Fruit fly (Drosophila melanogaster) whole organism, prepupa: ENCODE data around the gene TwdlX.

Source experiments
- CG10631 ChIP-seq: fragments of 200-800 bp; sonication (Bioruptor generic); optimal IDR thresholded peaks from 2 replicates; lab custom pipeline; 2016; ENCODE audit warnings: missing biosample characterization, missing genetic modification characterization
- CG10669 ChIP-seq: fragments of 200-800 bp; sonication (Bioruptor generic); optimal IDR thresholded peaks from 3 replicates; lab custom pipeline; 2018; ENCODE audit warnings: missing biosample characterization, mild to moderate bottlenecking, missing genetic modification characterization, moderate library complexity
- CG11294 ChIP-seq: fragments of 200-800 bp; sonication (Bioruptor generic); IDR thresholded peaks from 2 replicates; pipeline ENCODE4 v1.3.6; 2022; ENCODE audit warnings: missing biosample characterization, missing genetic modification characterization
- CG11762 ChIP-seq: fragments of 200-800 bp; sonication (Bioruptor generic); optimal IDR thresholded peaks from 3 replicates; lab custom pipeline; 2016; ENCODE audit warnings: missing biosample characterization, missing genetic modification characterization; ENCODE audit not compliant: insufficient read depth
- CG11902 ChIP-seq: fragments of 200-800 bp; sonication (Bioruptor generic); optimal IDR thresholded peaks from 3 replicates; lab custom pipeline; 2016; ENCODE audit warnings: missing biosample characterization, missing genetic modification characterization
- CG15336 ChIP-seq: fragments of 200-800 bp; sonication (Bioruptor generic); IDR thresholded peaks from 2 replicates; pipeline ENCODE4 v1.3.6; 2022; ENCODE audit warnings: missing biosample characterization, missing genetic modification characterization
- CG1621 ChIP-seq: fragments of 200-800 bp; sonication (Bioruptor generic); optimal IDR thresholded peaks from 3 replicates; lab custom pipeline; 2018; ENCODE audit warnings: missing biosample characterization, mild to moderate bottlenecking, missing genetic modification characterization
- CG16779 ChIP-seq: fragments of 200-800 bp; sonication (Bioruptor generic); optimal IDR thresholded peaks from 3 replicates; lab custom pipeline; 2017; ENCODE audit warnings: missing biosample characterization, mild to moderate bottlenecking, missing genetic modification characterization
- CG32006 ChIP-seq: fragments of 200-800 bp; sonication (Bioruptor generic); optimal IDR thresholded peaks from 3 replicates; lab custom pipeline; 2017; ENCODE audit warnings: missing biosample characterization, mild to moderate bottlenecking, missing genetic modification characterization
- CG3919 ChIP-seq: fragments of 200-800 bp; sonication (Bioruptor generic); optimal IDR thresholded peaks from 3 replicates; lab custom pipeline; 2016; ENCODE audit warnings: missing biosample characterization, missing genetic modification characterization
- CG4318 ChIP-seq: fragments of 200-800 bp; sonication (Bioruptor generic); optimal IDR thresholded peaks from 3 replicates; lab custom pipeline; 2017; ENCODE audit warnings: missing biosample characterization, mild to moderate bottlenecking, missing genetic modification characterization
- CG6808 ChIP-seq: fragments of 200-800 bp; sonication (Bioruptor generic); optimal IDR thresholded peaks from 3 replicates; lab custom pipeline; 2017; ENCODE audit warnings: missing biosample characterization, missing genetic modification characterization, mild to moderate bottlenecking, moderate library complexity, missing genetic modification reagents
- CG6854 ChIP-seq: fragments of 200-800 bp; sonication (Bioruptor generic); optimal IDR thresholded peaks from 2 replicates; lab custom pipeline; 2017; ENCODE audit warnings: missing biosample characterization, mild to moderate bottlenecking, missing genetic modification characterization
- CG8632 ChIP-seq: fragments of 200-800 bp; sonication (Bioruptor generic); optimal IDR thresholded peaks from 3 replicates; lab custom pipeline; 2016; ENCODE audit warnings: missing biosample characterization, missing genetic modification characterization
- CG9139 ChIP-seq: fragments of 200-800 bp; sonication (Bioruptor generic); optimal IDR thresholded peaks from 3 replicates; lab custom pipeline; 2017; ENCODE audit warnings: missing biosample characterization, mild to moderate bottlenecking, missing genetic modification characterization
- Eip75B ChIP-seq: fragments of 200-800 bp; sonication (Bioruptor generic); optimal IDR thresholded peaks from 3 replicates; lab custom pipeline; 2016; ENCODE audit warnings: missing biosample characterization, missing genetic modification characterization
- Eip78C ChIP-seq: fragments of 200-800 bp; sonication (Bioruptor generic); peaks from one replicate; lab custom pipeline; 2016; ENCODE audit warnings: missing biosample characterization, missing genetic modification characterization
- Ets21C ChIP-seq: fragments of 200-800 bp; sonication (Bioruptor generic); optimal IDR thresholded peaks from 3 replicates; lab custom pipeline; 2016; ENCODE audit warnings: missing biosample characterization, missing genetic modification characterization
- Ets96B ChIP-seq: fragments of 200-800 bp; optimal IDR thresholded peaks from 2 replicates; lab custom pipeline; 2019; ENCODE audit warnings: missing biosample characterization, mild to moderate bottlenecking, missing genetic modification characterization, moderate library complexity
- Gug ChIP-seq: fragments of 200-800 bp; sonication (Bioruptor generic); IDR thresholded peaks from 2 replicates; pipeline ENCODE4 v1.3.6; 2022; ENCODE audit warnings: missing biosample characterization, missing genetic modification characterization
- Hr38 ChIP-seq: sonication (Bioruptor generic); optimal IDR thresholded peaks from 2 replicates; lab custom pipeline; 2016; ENCODE audit warnings: missing biosample characterization, missing genetic modification characterization
- Hr4 ChIP-seq: fragments of 200-800 bp; sonication (Bioruptor generic); optimal IDR thresholded peaks from 3 replicates; lab custom pipeline; 2016; ENCODE audit warnings: missing biosample characterization, missing genetic modification characterization
- Met ChIP-seq: fragments of 200-800 bp; sonication (Bioruptor generic); optimal IDR thresholded peaks from 3 replicates; lab custom pipeline; 2016; ENCODE audit warnings: missing biosample characterization, missing genetic modification characterization
- OdsH ChIP-seq: fragments of 200-800 bp; sonication (Bioruptor generic); optimal IDR thresholded peaks from 3 replicates; lab custom pipeline; 2016; ENCODE audit warnings: missing biosample characterization, missing genetic modification characterization
- Sox102F ChIP-seq: fragments of 200-800 bp; sonication (Bioruptor generic); optimal IDR thresholded peaks from 2 replicates; lab custom pipeline; 2016; ENCODE audit warnings: missing biosample characterization, mild to moderate bottlenecking, missing genetic modification characterization
- Sox14 ChIP-seq: fragments of 200-800 bp; sonication (Bioruptor generic); optimal IDR thresholded peaks from 3 replicates; lab custom pipeline; 2016; ENCODE audit warnings: missing biosample characterization, missing genetic modification characterization
- Sox15 ChIP-seq: fragments of 200-800 bp; sonication (Bioruptor generic); optimal IDR thresholded peaks from 3 replicates; lab custom pipeline; 2016; ENCODE audit warnings: missing biosample characterization, missing genetic modification characterization
- acj6 ChIP-seq: fragments of 200-800 bp; sonication (Bioruptor generic); optimal IDR thresholded peaks from 3 replicates; lab custom pipeline; 2016; ENCODE audit warnings: missing biosample characterization, missing genetic modification characterization
- dsx ChIP-seq: fragments of 200-800 bp; optimal IDR thresholded peaks from 3 replicates; lab custom pipeline; 2019; ENCODE audit warnings: missing biosample characterization, mild to moderate bottlenecking, missing genetic modification characterization, moderate library complexity; ENCODE audit not compliant: poor library complexity, severe bottlenecking
- esn ChIP-seq: fragments of 200-800 bp; sonication (Bioruptor generic); optimal IDR thresholded peaks from 2 replicates; lab custom pipeline; 2016; ENCODE audit warnings: missing biosample characterization, mild to moderate bottlenecking, missing genetic modification characterization, moderate library complexity
- lz ChIP-seq: fragments of 200-800 bp; sonication (Bioruptor generic); optimal IDR thresholded peaks from 3 replicates; lab custom pipeline; 2016; ENCODE audit warnings: missing biosample characterization, missing genetic modification characterization
- net ChIP-seq: fragments of 200-800 bp; sonication (Bioruptor generic); optimal IDR thresholded peaks from 3 replicates; lab custom pipeline; 2016; ENCODE audit warnings: missing biosample characterization, missing genetic modification characterization
- pdm3 ChIP-seq: fragments of 200-800 bp; sonication (Bioruptor generic); optimal IDR thresholded peaks from 3 replicates; lab custom pipeline; 2016; ENCODE audit warnings: missing biosample characterization, missing genetic modification characterization
- salr ChIP-seq, 2 experiments: fragments of 200-800 bp; sonication (Bioruptor generic); optimal IDR thresholded peaks; 3 replicates each; lab custom pipeline; 2016 to 2018; ENCODE audit warnings: missing biosample characterization in 2 of 2, missing genetic modification characterization in 2 of 2, mild to moderate bottlenecking in 1 of 2
- spab ChIP-seq: fragments of 200-800 bp; sonication (Bioruptor generic); optimal IDR thresholded peaks from 2 replicates; lab custom pipeline; 2017; ENCODE audit warnings: missing biosample characterization, mild to moderate bottlenecking, missing genetic modification characterization, missing genetic modification reagents
- ss ChIP-seq, 2 experiments: fragments of 200-800 bp; sonication (Bioruptor generic); optimal IDR thresholded peaks; 2 replicates in 1 of 2; 3 replicates in 1 of 2; lab custom pipeline; 2017 to 2018; ENCODE audit warnings: mild to moderate bottlenecking in 2 of 2, missing biosample characterization in 2 of 2, missing genetic modification characterization in 2 of 2, moderate library complexity in 1 of 2
- svp ChIP-seq: fragments of 200-800 bp; sonication (Bioruptor generic); peaks from one replicate; lab custom pipeline; 2016; ENCODE audit warnings: missing biosample characterization, missing genetic modification characterization
- vri ChIP-seq: fragments of 200-800 bp; sonication (Bioruptor generic); optimal IDR thresholded peaks from 3 replicates; lab custom pipeline; 2016; ENCODE audit warnings: missing biosample characterization, mild to moderate bottlenecking, missing genetic modification characterization

Gene TwdlX

dm6 chrX:16772882-16773827 lies 42.3 kb downstream of the TwdlX start (continued):
- peak; percentile 69 for TF ChIP-seq Ets96B (tag; lab: Kevin White, UChicago)
- TF ChIP-seq svp (GFP tag; lab: Kevin White, UChicago), result peak; percentile 84
- peak; percentile 78 for TF ChIP-seq Gug (GFP tag; lab: Robert Waterston, UW)
- no peak for TF ChIP-seq CG16779 (tag; lab: Kevin White, UChicago)
- TF ChIP-seq pdm3 (GFP tag; lab: Kevin White, UChicago), result peak; percentile 52
- peak; percentile 91 for TF ChIP-seq Eip78C
- peak; percentile 39 for TF ChIP-seq Met (GFP tag; lab: Kevin White, UChicago)
- no peak for TF ChIP-seq CG9139 (GFP tag; lab: Kevin White, UChicago)
- peak; percentile 6 for TF ChIP-seq Sox102F (GFP tag; lab: Kevin White, UChicago)
- TF ChIP-seq CG10631 (GFP tag; lab: Kevin White, UChicago), result peak; percentile 65
- TF ChIP-seq Hr4 (GFP tag; lab: Kevin White, UChicago), result peak; percentile 65
- peak; percentile 16 for TF ChIP-seq CG11902 (GFP tag; lab: Kevin White, UChicago)
- TF ChIP-seq CG15336 (GFP tag; lab: Robert Waterston, UW), result peak; percentile 83
- peak; percentile 27 for TF ChIP-seq CG32006 (GFP tag; lab: Kevin White, UChicago)
- no peak for TF ChIP-seq vri (GFP tag; lab: Kevin White, UChicago)
- peak; percentile 35 for TF ChIP-seq net (GFP tag; lab: Kevin White, UChicago)
- peak; percentile 65 for TF ChIP-seq Eip75B (GFP tag; lab: Kevin White, UChicago)
- TF ChIP-seq dsx (GFP tag; lab: Kevin White, UChicago), result peak; percentile 63
- TF ChIP-seq acj6, result peak; percentile 51
- peak; percentile 69 for TF ChIP-seq CG6808
- peak; percentile 50 for TF ChIP-seq OdsH (GFP tag; lab: Kevin White, UChicago)
- peak; percentile 37 for TF ChIP-seq CG1621 (tag; lab: Kevin White, UChicago)
- TF ChIP-seq CG11762, result peak; percentile 58
- TF ChIP-seq esn (GFP tag; lab: Kevin White, UChicago), result peak; percentile 26
- TF ChIP-seq Sox15, result no peak
- peak; percentile 28 to 45 for TF ChIP-seq salr (GFP tag; optimal IDR thresholded peaks at IDR 0.05; lab: Kevin White, UChicago)
- TF ChIP-seq Sox14 (GFP tag; lab: Kevin White, UChicago), result peak; percentile 27
- TF ChIP-seq CG6854 (GFP tag; lab: Kevin White, UChicago), result no peak
- TF ChIP-seq CG4318, result no peak
- peak; percentile 21 for TF ChIP-seq lz (GFP tag; lab: Kevin White, UChicago)
- TF ChIP-seq Ets21C (GFP tag; lab: Kevin White, UChicago), result no peak
- TF ChIP-seq CG3919 (GFP tag; lab: Kevin White, UChicago), result peak; percentile 70
- TF ChIP-seq CG10669, result peak; percentile 75
- peak; percentile 61 for TF ChIP-seq CG11294 (GFP tag; lab: Robert Waterston, UW)
- no peak for TF ChIP-seq Hr38 (GFP tag; lab: Kevin White, UChicago)
- TF ChIP-seq spab (GFP tag; lab: Kevin White, UChicago), result peak; percentile 55
- peak; percentile 2 for TF ChIP-seq CG8632 (GFP tag; lab: Kevin White, UChicago)
- TF ChIP-seq, all 60 proteins: peak for 46

- peak in 1 of 2 experiments; percentile 32 for TF ChIP-seq ss (GFP tag; optimal IDR thresholded peaks at IDR 0.05; lab: Kevin White, UChicago)
- TF ChIP-seq CG16779 (tag; lab: Kevin White, UChicago), result no peak
These were observed 43.5 kb downstream of the TwdlX start for dm6 chrX:16774201-16775061.
